Worm (Caenorhabditis elegans) whole organism, midembryonic: ENCODE results near the gene nsph-1.1.

Source experiments
- T22C8.4 ChIP-seq: fragments of 200-800 bp; sonication (Bioruptor generic); IDR thresholded peaks from 2 replicates; pipeline ENCODE4 v1.3.6; 2022; ENCODE audit warnings: missing genetic modification characterization, missing compliant biosample characterization
- cog-1 ChIP-seq: sonication (generic microtip); optimal IDR thresholded peaks from 2 replicates; lab custom pipeline; 2016; ENCODE audit warnings: missing genetic modification characterization, missing compliant biosample characterization
- flt-1 ChIP-seq: fragments of 200-800 bp; sonication (Bioruptor generic); IDR thresholded peaks from 2 replicates; pipeline ENCODE4 v1.3.6; 2022; ENCODE audit warnings: missing genetic modification characterization, missing compliant biosample characterization
- klf-2 ChIP-seq: fragments of 200-800 bp; sonication (Bioruptor generic); conservative IDR thresholded peaks from 2 replicates; pipeline ENCODE4 v1.3.6; 2022; ENCODE audit warnings: missing genetic modification reagents, missing genetic modification characterization, missing compliant biosample characterization
- med-1 ChIP-seq: sonication (generic microtip); optimal IDR thresholded peaks from 2 replicates; lab custom pipeline; 2017; ENCODE audit warnings: missing genetic modification characterization, mild to moderate bottlenecking, missing compliant biosample characterization, antibody characterized with exemption, missing genetic modification reagents; ENCODE audit not compliant: insufficient read depth
- ref-1 ChIP-seq: fragments of 200-800 bp; sonication (Bioruptor generic); conservative IDR thresholded peaks from 2 replicates; pipeline ENCODE4 v1.3.6; 2022; ENCODE audit warnings: missing genetic modification reagents, missing genetic modification characterization, missing compliant biosample characterization
- ztf-23 ChIP-seq: fragments of 200-800 bp; sonication (Bioruptor generic); IDR thresholded peaks from 2 replicates; pipeline ENCODE4 v1.3.6; 2022; ENCODE audit warnings: missing genetic modification reagents, missing genetic modification characterization, missing compliant biosample characterization
- ztf-29 ChIP-seq: fragments of 200-800 bp; sonication (Bioruptor generic); IDR thresholded peaks from 2 replicates; pipeline ENCODE4 v1.3.6; 2022; ENCODE audit warnings: missing genetic modification reagents, missing genetic modification characterization, missing compliant biosample characterization

DNA sequence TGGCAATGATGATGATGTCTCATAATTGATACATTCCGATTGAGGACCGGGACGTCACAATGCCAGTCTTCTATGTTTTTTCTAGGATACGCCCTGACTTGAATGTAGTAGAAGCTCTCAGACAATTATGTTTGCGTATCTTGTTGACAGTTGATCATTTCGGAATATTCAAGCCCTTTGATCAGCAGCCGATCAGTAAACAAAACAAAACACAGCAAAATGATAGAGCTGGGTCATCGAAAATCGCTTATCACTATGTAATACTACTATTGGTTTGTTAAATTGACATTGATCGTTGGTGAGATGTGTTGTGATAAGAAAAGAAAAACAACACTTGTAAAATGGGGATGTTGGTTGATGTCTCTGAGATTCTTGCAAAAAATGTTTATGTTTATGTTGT lies 28.3 kb upstream of the nsph-1.1 start:
- no peak for TF ChIP-seq klf-2 (GFP tag; lab: Robert Waterston, UW)
- no peak for TF ChIP-seq ztf-29 (GFP tag; lab: Robert Waterston, UW)
- no peak for TF ChIP-seq cog-1 (tag; lab: Kevin White, UChicago)
- TF ChIP-seq T22C8.4 (GFP tag; lab: Robert Waterston, UW) = no peak
- no peak for TF ChIP-seq ztf-23 (GFP tag; lab: Robert Waterston, UW)
- no peak for TF ChIP-seq ref-1 (GFP tag; lab: Robert Waterston, UW)
- no peak for TF ChIP-seq flt-1 (GFP tag; lab: Robert Waterston, UW)
- TF ChIP-seq med-1 (GFP tag; lab: Kevin White, UChicago) = no peak
